Fruit fly (Drosophila melanogaster) whole organism, embryonic: Measurements from ENCODE around the gene Tmc.

Experiments
- C15 ChIP-seq: fragments of 200-800 bp; sonication (Bioruptor generic); IDR thresholded peaks from 3 replicates; pipeline ENCODE4 v1.3.6; 2022; ENCODE audit warnings: missing biosample characterization, missing genetic modification characterization
- CG10654 ChIP-seq: fragments of 200-800 bp; sonication (Bioruptor generic); optimal IDR thresholded peaks from 2 replicates; lab custom pipeline; 2016; ENCODE audit warnings: missing biosample characterization, missing genetic modification characterization
- CG11504 ChIP-seq: fragments of 200-800 bp; sonication (Bioruptor generic); optimal IDR thresholded peaks from 3 replicates; lab custom pipeline; 2019; ENCODE audit warnings: missing biosample characterization, mild to moderate bottlenecking, missing genetic modification characterization, moderate library complexity
- CG11695 ChIP-seq: fragments of 200-800 bp; sonication (Bioruptor generic); IDR thresholded peaks from 3 replicates; pipeline ENCODE4 v1.3.6; 2022; ENCODE audit warnings: missing biosample characterization, missing genetic modification characterization
- CG12744 ChIP-seq: fragments of 200-800 bp; sonication (Bioruptor generic); optimal IDR thresholded peaks from 2 replicates; lab custom pipeline; 2016; ENCODE audit warnings: missing biosample characterization, missing genetic modification characterization
- CG12769 ChIP-seq: fragments of 200-800 bp; sonication (Bioruptor generic); optimal IDR thresholded peaks from 2 replicates; lab custom pipeline; 2019; ENCODE audit warnings: missing biosample characterization, mild to moderate bottlenecking, missing genetic modification characterization, moderate library complexity
- CG15269 ChIP-seq: fragments of 200-800 bp; sonication (Bioruptor generic); optimal IDR thresholded peaks from 2 replicates; lab custom pipeline; 2018; ENCODE audit warnings: missing biosample characterization, mild to moderate bottlenecking, missing genetic modification characterization, moderate library complexity
- CG15514 ChIP-seq: fragments of 200-800 bp; sonication (Bioruptor generic); optimal IDR thresholded peaks from 3 replicates; lab custom pipeline; 2017; ENCODE audit warnings: missing biosample characterization, missing genetic modification characterization, mild to moderate bottlenecking, moderate library complexity, missing genetic modification reagents
- CG18262 ChIP-seq: fragments of 200-800 bp; optimal IDR thresholded peaks from 3 replicates; lab custom pipeline; 2019; ENCODE audit warnings: missing biosample characterization, mild to moderate bottlenecking, missing genetic modification characterization, moderate library complexity
- CG2678 ChIP-seq: fragments of 200-800 bp; sonication (Bioruptor generic); optimal IDR thresholded peaks from 3 replicates; lab custom pipeline; 2019; ENCODE audit warnings: missing biosample characterization, mild to moderate bottlenecking, missing genetic modification characterization, moderate library complexity
- CG30431 ChIP-seq: fragments of 200-800 bp; sonication (Bioruptor generic); optimal IDR thresholded peaks from 2 replicates; lab custom pipeline; 2017; ENCODE audit warnings: missing biosample characterization, missing genetic modification characterization
- CG31365 ChIP-seq: fragments of 200-800 bp; sonication (Bioruptor generic); optimal IDR thresholded peaks from 2 replicates; lab custom pipeline; 2018; ENCODE audit warnings: missing biosample characterization, mild to moderate bottlenecking, missing genetic modification characterization
- CG32532 ChIP-seq: fragments of 200-800 bp; sonication (Bioruptor generic); IDR thresholded peaks from 2 replicates; pipeline ENCODE4 v1.3.6; 2022; ENCODE audit warnings: missing biosample characterization, missing genetic modification characterization
- CG32772 ChIP-seq: fragments of 200-800 bp; sonication (Bioruptor generic); IDR thresholded peaks from 2 replicates; pipeline ENCODE4 v1.3.6; 2022; ENCODE audit warnings: missing biosample characterization, missing genetic modification characterization
- CG34422 ChIP-seq: fragments of 200-800 bp; sonication (Bioruptor generic); IDR thresholded peaks from 3 replicates; pipeline ENCODE4 v1.3.6; 2022; ENCODE audit warnings: missing biosample characterization, missing genetic modification characterization
- CG4617 ChIP-seq: fragments of 200-800 bp; sonication (Bioruptor generic); optimal IDR thresholded peaks from 3 replicates; lab custom pipeline; 2016; ENCODE audit warnings: missing biosample characterization, missing genetic modification characterization, borderline replicate concordance
- CG7745 ChIP-seq: fragments of 200-800 bp; sonication (Bioruptor generic); optimal IDR thresholded peaks from 2 replicates; lab custom pipeline; 2018; ENCODE audit warnings: missing biosample characterization, mild to moderate bottlenecking, missing genetic modification characterization, moderate library complexity
- CG8290 ChIP-seq, 3 experiments: fragments of 200-800 bp; sonication (Bioruptor generic); optimal IDR thresholded peaks; 2 replicates each; lab custom pipeline; 2016 to 2019; ENCODE audit warnings: missing biosample characterization in 3 of 3, missing genetic modification characterization in 3 of 3, mild to moderate bottlenecking in 2 of 3, moderate library complexity in 1 of 3
- CG8478 ChIP-seq: fragments of >200 bp; optimal IDR thresholded peaks from 2 replicates; lab custom pipeline; 2018
- Camta ChIP-seq: fragments of 200-800 bp; sonication (Bioruptor generic); optimal IDR thresholded peaks from 2 replicates; lab custom pipeline; 2016; ENCODE audit warnings: missing biosample characterization, missing genetic modification characterization
- Eip74EF ChIP-seq, 2 experiments: fragments of 200-800 bp in 1 of 2; fragments of >200 bp in 1 of 2; sonication (Bioruptor generic) in 1 of 2; optimal IDR thresholded peaks; 2 replicates each; lab custom pipeline; 2017 to 2019; ENCODE audit warnings: missing biosample characterization in 2 of 2, missing genetic modification characterization in 2 of 2, mild to moderate bottlenecking in 1 of 2, moderate library complexity in 1 of 2
- HLH3B ChIP-seq: fragments of 200-800 bp; sonication (Bioruptor generic); IDR thresholded peaks from 2 replicates; pipeline ENCODE4 v1.3.6; 2022; ENCODE audit warnings: missing biosample characterization, missing genetic modification characterization
- HmgZ ChIP-seq: fragments of 200-800 bp; sonication (Bioruptor generic); optimal IDR thresholded peaks from 2 replicates; lab custom pipeline; 2018; ENCODE audit warnings: missing biosample characterization, mild to moderate bottlenecking, missing genetic modification characterization
- Hr51 ChIP-seq, 2 experiments: fragments of 200-800 bp; sonication (Bioruptor generic); optimal IDR thresholded peaks; 2 replicates in 1 of 2; 3 replicates in 1 of 2; lab custom pipeline; 2016 to 2018; ENCODE audit warnings: missing biosample characterization in 2 of 2, missing genetic modification characterization in 2 of 2, mild to moderate bottlenecking in 1 of 2, moderate library complexity in 1 of 2
- Oli ChIP-seq: fragments of 200-800 bp; sonication (Bioruptor generic); optimal IDR thresholded peaks from 2 replicates; lab custom pipeline; 2018; ENCODE audit warnings: missing biosample characterization, mild to moderate bottlenecking, missing genetic modification characterization, moderate library complexity
- Ptx1 ChIP-seq: fragments of 200-800 bp; sonication (Bioruptor generic); IDR thresholded peaks from 2 replicates; pipeline ENCODE4 v1.3.6; 2022; ENCODE audit warnings: missing biosample characterization, missing genetic modification characterization
- Taf1 ChIP-seq: fragments of 200-800 bp; sonication (Bioruptor generic); IDR thresholded peaks from 2 replicates; pipeline ENCODE4 v1.3.6; 2022; ENCODE audit warnings: missing biosample characterization, missing genetic modification characterization
- cwo ChIP-seq: fragments of 200-800 bp; sonication (Bioruptor generic); optimal IDR thresholded peaks from 3 replicates; lab custom pipeline; 2017; ENCODE audit warnings: missing biosample characterization, missing genetic modification characterization, mild to moderate bottlenecking, moderate library complexity, missing genetic modification reagents
- dm ChIP-seq: fragments of 200-800 bp; sonication (Bioruptor generic); optimal IDR thresholded peaks from 3 replicates; lab custom pipeline; 2016; ENCODE audit warnings: missing biosample characterization, missing genetic modification characterization
- dmrt99B ChIP-seq: fragments of 200-800 bp; sonication (Bioruptor generic); optimal IDR thresholded peaks from 2 replicates; lab custom pipeline; 2018; ENCODE audit warnings: missing biosample characterization, mild to moderate bottlenecking, missing genetic modification characterization, moderate library complexity
- emc ChIP-seq: fragments of 200-800 bp; sonication (Bioruptor generic); optimal IDR thresholded peaks from 2 replicates; lab custom pipeline; 2016; ENCODE audit warnings: missing biosample characterization, missing genetic modification characterization
- gsb-n ChIP-seq: fragments of 200-800 bp; sonication (Bioruptor generic); optimal IDR thresholded peaks from 3 replicates; lab custom pipeline; 2018; ENCODE audit warnings: missing biosample characterization, mild to moderate bottlenecking, missing genetic modification characterization
- hkb ChIP-seq, 2 experiments: fragments of 200-800 bp in 1 of 2; fragments of >200 bp in 1 of 2; sonication (Bioruptor generic) in 1 of 2; IDR thresholded peaks in 1 of 2; optimal IDR thresholded peaks in 1 of 2; 2 replicates each; pipeline versions ENCODE4 v1.3.6 to Lab custom; 2017 to 2022; ENCODE audit warnings: missing biosample characterization in 1 of 2, missing genetic modification characterization in 1 of 2
- ind ChIP-seq: fragments of 200-800 bp; sonication (Bioruptor generic); optimal IDR thresholded peaks from 3 replicates; lab custom pipeline; 2016; ENCODE audit warnings: missing biosample characterization, missing genetic modification characterization
- ken ChIP-seq: fragments of 200-800 bp; sonication (Bioruptor generic); IDR thresholded peaks from 3 replicates; pipeline ENCODE4 v1.3.6; 2022; ENCODE audit warnings: missing biosample characterization, missing genetic modification characterization
- lab ChIP-seq: fragments of 200-800 bp; sonication (Bioruptor generic); optimal IDR thresholded peaks from 3 replicates; lab custom pipeline; 2017; ENCODE audit warnings: missing biosample characterization, missing genetic modification characterization, mild to moderate bottlenecking, moderate library complexity, missing genetic modification reagents
- oc ChIP-seq: fragments of 200-800 bp; sonication (Bioruptor generic); optimal IDR thresholded peaks from 2 replicates; lab custom pipeline; 2018; ENCODE audit warnings: missing biosample characterization, mild to moderate bottlenecking, missing genetic modification characterization, moderate library complexity
- pan ChIP-seq, 4 experiments: fragments of >200 bp in 3 of 4; fragments of 200-800 bp in 1 of 4; sonication (Bioruptor generic) in 1 of 4; optimal IDR thresholded peaks in 3 of 4; IDR thresholded peaks in 1 of 4; 2 replicates each; pipeline versions ENCODE4 v1.3.6 to Lab custom; 2017 to 2022; ENCODE audit warnings: missing biosample characterization in 2 of 4, missing genetic modification characterization in 2 of 4, mixed read lengths in 1 of 4
- pnt ChIP-seq: fragments of 200-800 bp; sonication (Bioruptor generic); optimal IDR thresholded peaks from 3 replicates; lab custom pipeline; 2016; ENCODE audit warnings: missing biosample characterization, missing genetic modification characterization
- prd ChIP-seq, 3 experiments: fragments of >200 bp in 2 of 3; fragments of 200-800 bp in 1 of 3; sonication (Bioruptor generic) in 1 of 3; optimal IDR thresholded peaks in 2 of 3; IDR thresholded peaks in 1 of 3; 2 replicates in 2 of 3; 3 replicates in 1 of 3; pipeline versions ENCODE4 v1.3.6 to Lab custom; 2017 to 2022; ENCODE audit warnings: missing biosample characterization in 1 of 3, missing genetic modification characterization in 1 of 3
- row ChIP-seq: fragments of 200-800 bp; sonication (Bioruptor generic); IDR thresholded peaks from 3 replicates; pipeline ENCODE4 v1.3.6; 2022; ENCODE audit warnings: missing biosample characterization, missing genetic modification characterization
- tgo ChIP-seq: fragments of 200-800 bp; sonication (Bioruptor generic); IDR thresholded peaks from 3 replicates; pipeline ENCODE4 v1.3.6; 2022; ENCODE audit warnings: missing biosample characterization, missing genetic modification characterization
- toy ChIP-seq: fragments of 200-800 bp; sonication (Bioruptor generic); IDR thresholded peaks from 2 replicates; pipeline ENCODE4 v1.3.6; 2022; ENCODE audit warnings: missing biosample characterization, missing genetic modification characterization
- trem ChIP-seq: fragments of 200-800 bp; optimal IDR thresholded peaks from 3 replicates; lab custom pipeline; 2019; ENCODE audit warnings: missing biosample characterization, mild to moderate bottlenecking, missing genetic modification characterization, moderate library complexity
- unpg ChIP-seq: fragments of 200-800 bp; sonication (Bioruptor generic); optimal IDR thresholded peaks from 3 replicates; lab custom pipeline; 2018; ENCODE audit warnings: missing biosample characterization, mild to moderate bottlenecking, missing genetic modification characterization, moderate library complexity

Tmc gene

dm6 chr3L:9550873-9551580 is 46.5 kb upstream of the Tmc start (continued):
- TF ChIP-seq unpg (GFP tag; lab: Kevin White, UChicago) (no peak), toy (no peak), CG15514 (GFP tag; lab: Kevin White, UChicago) (no peak), dmrt99B (tag; lab: Kevin White, UChicago) (no peak), dm (GFP tag; lab: Kevin White, UChicago) (no peak), CG10654 (no peak), gsb-n (no peak), CG32772 (no peak), oc (peak; percentile 71), CG7745 (tag; lab: Kevin White, UChicago) (no peak)

DNA sequence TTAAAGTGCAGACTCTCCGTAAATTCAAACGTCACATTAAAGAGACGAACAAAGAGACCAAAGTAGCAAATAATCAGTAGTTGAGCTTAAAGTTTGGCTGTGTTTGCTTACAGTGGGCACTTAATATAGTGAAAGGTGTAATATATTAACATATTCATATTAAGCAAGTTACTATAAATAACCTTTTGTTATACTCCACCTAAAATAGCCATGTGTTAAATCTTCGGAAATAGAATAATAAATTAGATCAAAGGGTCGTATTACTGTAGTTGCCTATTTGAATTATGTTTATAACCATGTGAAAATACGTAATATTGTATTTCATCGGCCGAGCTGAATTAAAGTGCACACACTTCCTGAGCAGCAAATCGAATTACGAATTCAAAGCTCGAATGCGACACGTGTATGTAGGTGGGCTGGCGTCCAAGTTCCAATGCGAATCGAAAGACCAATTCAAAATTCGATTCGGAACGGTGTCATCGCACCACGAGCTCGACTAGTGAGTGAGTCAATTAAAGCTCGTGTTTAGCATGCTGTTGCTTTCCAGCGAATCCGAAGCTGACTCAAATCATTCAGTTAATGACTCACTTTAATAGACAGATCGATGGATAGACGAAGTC is 45.3 kb upstream of the Tmc start:
- TF ChIP-seq CG2678 (tag; lab: Kevin White, UChicago) (peak; percentile 49), trem (no peak), CG4617 (GFP tag; lab: Kevin White, UChicago) (no peak), dmrt99B (tag; lab: Kevin White, UChicago) (peak; percentile 57), prd (optimal IDR thresholded peaks at IDR 0.05; lab: Kevin White, UChicago) (no peak), prd (GFP tag; IDR thresholded peaks at IDR 0.05; lab: Robert Waterston, UW) (peak; percentile 38; the same call in 1 of the 3 replicates), cwo (GFP tag; lab: Kevin White, UChicago) (peak; percentile 66), CG12769 (tag; lab: Kevin White, UChicago) (no peak), CG34422 (GFP tag; lab: Robert Waterston, UW) (0 out of 3 replicates have a peak, but pooled peaks have one; percentile 40), CG8478 (lab: Kevin White, UChicago) (no peak), CG11695 (0 out of 3 replicates have a peak, but pooled peaks have one; percentile 19), Taf1 (no peak), CG30431 (GFP tag; lab: Kevin White, UChicago) (no peak), emc (GFP tag; lab: Kevin White, UChicago) (no peak), Oli (peak; percentile 36), pan (optimal IDR thresholded peaks at IDR 0.05; lab: Kevin White, UChicago) (no peak), pan (GFP tag; optimal IDR thresholded peaks at IDR 0.05 in 1 of 2, IDR thresholded peaks at IDR 0.05 in 1 of 2) (peak in 1 of 2 experiments; percentile 59), ind (GFP tag; lab: Kevin White, UChicago) (peak; percentile 6), row (peak; percentile 34; the same call in 1 of the 3 replicates), Ptx1 (GFP tag; lab: Robert Waterston, UW) (peak; percentile 50), CG12744 (no peak), Hr51 (GFP tag; optimal IDR thresholded peaks at IDR 0.05; lab: Kevin White, UChicago) (peak in 1 of 2 experiments; percentile 58), ken (GFP tag; lab: Robert Waterston, UW) (no peak), CG8290 (GFP tag; optimal IDR thresholded peaks at IDR 0.05; lab: Kevin White, UChicago) (no peak), CG8290 (tag; optimal IDR thresholded peaks at IDR 0.05; lab: Kevin White, UChicago) (peak in 1 of 2 experiments; percentile 36), Camta (GFP tag; lab: Kevin White, UChicago) (no peak), CG32532 (peak; percentile 9; the same call in 1 of the 2 replicates), HLH3B (GFP tag; lab: Robert Waterston, UW) (peak; percentile 35; the same call in 1 of the 2 replicates), C15 (no peak), CG11504 (peak; percentile 54), HmgZ (tag; lab: Kevin White, UChicago) (no peak), pnt (GFP tag; lab: Kevin White, UChicago) (no peak), hkb (optimal IDR thresholded peaks at IDR 0.05; lab: Kevin White, UChicago) (no peak), hkb (GFP tag; IDR thresholded peaks at IDR 0.05; lab: Robert Waterston, UW) (peak; percentile 37), CG31365 (tag; lab: Kevin White, UChicago) (no peak), lab (peak; percentile 37), CG15269 (tag; lab: Kevin White, UChicago) (peak; percentile 49), Eip74EF (GFP tag; optimal IDR thresholded peaks at IDR 0.05; lab: Kevin White, UChicago) (peak in 1 of 2 experiments; percentile 19), tgo (GFP tag; lab: Robert Waterston, UW) (peak; percentile 51), CG18262 (tag; lab: Kevin White, UChicago) (peak; percentile 3)
